Worm (Caenorhabditis elegans): ENCODE results near the gene F22E5.11.

DNA sequence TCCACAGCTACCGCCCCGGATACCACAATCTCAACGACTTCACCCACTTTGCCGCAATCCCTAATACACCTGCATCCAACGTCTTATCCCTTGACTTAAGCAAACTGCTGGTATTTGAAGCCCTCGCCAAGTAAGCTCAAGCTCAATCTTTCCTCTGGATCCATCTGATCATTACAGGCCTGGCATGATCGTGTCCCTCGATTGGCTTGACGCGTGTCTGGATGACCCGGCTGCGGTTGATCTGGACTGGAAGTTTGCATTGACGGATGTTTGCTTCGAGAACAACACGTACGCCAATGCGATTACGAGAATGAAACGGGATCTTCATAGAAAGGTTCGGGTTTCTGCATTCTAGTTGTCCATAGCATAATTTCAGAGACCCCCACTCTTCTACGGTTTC, 43.5 kb downstream of the F22E5.11 start:
- no peak for TF ChIP-seq dsc-1 (tag; optimal IDR thresholded peaks at IDR 0.05)
- TF ChIP-seq efl-3 (GFP tag; optimal IDR thresholded peaks at IDR 0.05), result no peak
- no peak for TF ChIP-seq nhr-12 (tag; optimal IDR thresholded peaks at IDR 0.05)
